Worm (Caenorhabditis elegans) whole organism, L4 larva: ENCODE data around the gene twk-49.

Experiments used
- F10B5.3 ChIP-seq: sonication (generic microtip); optimal IDR thresholded peaks from 2 replicates; lab custom pipeline; 2016; ENCODE audit warnings: mild to moderate bottlenecking, missing genetic modification characterization, missing compliant biosample characterization
- F26F4.8 ChIP-seq: fragments of 200-800 bp; sonication (Bioruptor generic); conservative IDR thresholded peaks from 2 replicates; pipeline ENCODE4 v1.3.6; 2022; ENCODE audit warnings: missing genetic modification characterization, missing compliant biosample characterization
- R02D3.7 ChIP-seq: fragments of 150-350 bp; sonication (generic microtip); optimal IDR thresholded peaks from 3 replicates; lab custom pipeline; 2014; ENCODE audit warnings: missing biosample characterization, missing genetic modification characterization
- T20F7.1 ChIP-seq: fragments of 200-800 bp; sonication (Bioruptor generic); optimal IDR thresholded peaks from 2 replicates; lab custom pipeline; 2018; ENCODE audit warnings: mild to moderate bottlenecking, missing genetic modification characterization, missing compliant biosample characterization
- T26A8.4 ChIP-seq: fragments of 200-800 bp; sonication (Bioruptor generic); IDR thresholded peaks from 2 replicates; pipeline ENCODE4 v1.3.6; 2022; ENCODE audit warnings: missing genetic modification characterization, missing compliant biosample characterization
- Y105C5A.15 ChIP-seq: fragments of 200-800 bp; sonication (Bioruptor generic); IDR thresholded peaks from 2 replicates; pipeline ENCODE4 v1.3.6; 2022; ENCODE audit warnings: missing genetic modification characterization, missing compliant biosample characterization
- ceh-32 ChIP-seq: sonication (generic microtip); optimal IDR thresholded peaks from 2 replicates; lab custom pipeline; 2016; ENCODE audit warnings: mild to moderate bottlenecking, missing genetic modification characterization, missing compliant biosample characterization; ENCODE audit not compliant: poor library complexity
- ces-1 ChIP-seq: fragments of 150-350 bp; sonication (generic microtip); optimal IDR thresholded peaks from 4 replicates; lab custom pipeline; 2014; ENCODE audit warnings: missing biosample characterization, missing genetic modification reagents, missing genetic modification characterization
- dpl-1 ChIP-seq: fragments of 150-350 bp; optimal IDR thresholded peaks from 2 replicates; lab custom pipeline; 2014; ENCODE audit warnings: missing biosample characterization, missing genetic modification reagents, missing genetic modification characterization
- dve-1 ChIP-seq: sonication (generic microtip); optimal IDR thresholded peaks from 2 replicates; lab custom pipeline; 2017; ENCODE audit warnings: antibody characterized with exemption, mild to moderate bottlenecking, missing genetic modification characterization, missing compliant biosample characterization; ENCODE audit not compliant: insufficient read depth
- fos-1 ChIP-seq: fragments of 150-350 bp; optimal IDR thresholded peaks from 2 replicates; lab custom pipeline; 2014; ENCODE audit warnings: missing biosample characterization, missing genetic modification characterization
- hif-1 ChIP-seq, 2 experiments: sonication (generic microtip); optimal IDR thresholded peaks; 2 replicates each; lab custom pipeline; 2016 to 2017; ENCODE audit warnings: missing compliant biosample characterization in 2 of 2, missing genetic modification characterization in 2 of 2, missing genetic modification reagents in 2 of 2, missing genotype in 2 of 2, mild to moderate bottlenecking in 1 of 2
- hlh-30 ChIP-seq: sonication (generic microtip); optimal IDR thresholded peaks from 2 replicates; lab custom pipeline; 2017; ENCODE audit warnings: antibody characterized with exemption, mild to moderate bottlenecking, missing genetic modification characterization, missing compliant biosample characterization; ENCODE audit not compliant: insufficient read depth
- lin-1 ChIP-seq: fragments of 200-800 bp; sonication (Bioruptor generic); IDR thresholded peaks from 2 replicates; pipeline ENCODE4 v1.3.6; 2022; ENCODE audit warnings: missing genetic modification reagents, missing genetic modification characterization, missing compliant biosample characterization
- lin-29 ChIP-seq: fragments of 200-800 bp; sonication (Bioruptor generic); IDR thresholded peaks from 2 replicates; pipeline ENCODE4 v1.3.6; 2022; ENCODE audit warnings: missing genetic modification reagents, missing genetic modification characterization, missing compliant biosample characterization
- lin-38 ChIP-seq: fragments of 200-800 bp; sonication (Bioruptor generic); IDR thresholded peaks from 2 replicates; pipeline ENCODE4 v1.3.6; 2022; ENCODE audit warnings: missing genetic modification reagents, missing genetic modification characterization, missing compliant biosample characterization
- lsy-2 ChIP-seq, 2 experiments: fragments of 150-350 bp in 1 of 2; sonication (generic microtip) in 1 of 2; optimal IDR thresholded peaks; 2 replicates each; lab custom pipeline; 2014 to 2017; ENCODE audit warnings: missing biosample characterization in 2 of 2, missing genetic modification characterization in 2 of 2
- mdl-1 ChIP-seq, 2 experiments: fragments of 150-350 bp in 1 of 2; sonication (generic microtip) in 1 of 2; optimal IDR thresholded peaks; 2 replicates each; lab custom pipeline; 2014 to 2017; ENCODE audit warnings: missing biosample characterization in 2 of 2, missing genetic modification characterization in 2 of 2
- nhr-11 ChIP-seq: fragments of 150-350 bp; optimal IDR thresholded peaks from 2 replicates; lab custom pipeline; 2014; ENCODE audit warnings: missing biosample characterization, missing genetic modification characterization
- nhr-237 ChIP-seq: sonication (generic microtip); optimal IDR thresholded peaks from 2 replicates; lab custom pipeline; 2017; ENCODE audit warnings: missing biosample characterization, missing genetic modification characterization
- nhr-28 ChIP-seq: fragments of 150-350 bp; optimal IDR thresholded peaks from 2 replicates; lab custom pipeline; 2014; ENCODE audit warnings: missing biosample characterization, missing genetic modification characterization
- nhr-6 ChIP-seq: fragments of 150-350 bp; optimal IDR thresholded peaks from 2 replicates; lab custom pipeline; 2014; ENCODE audit warnings: missing biosample characterization, missing genetic modification characterization
- pha-4 ChIP-seq, 2 experiments: fragments of 150-350 bp in 1 of 2; fragments of 200-800 bp in 1 of 2; sonication (Bioruptor generic) in 1 of 2; IDR thresholded peaks in 1 of 2; optimal IDR thresholded peaks in 1 of 2; 2 replicates each; pipeline versions ENCODE4 v1.3.6 to Lab custom; 2014 to 2022; ENCODE audit warnings: missing genetic modification characterization in 2 of 2, missing genetic modification reagents in 2 of 2, missing biosample characterization in 1 of 2, missing compliant biosample characterization in 1 of 2
- rbr-2 ChIP-seq: sonication (generic microtip); optimal IDR thresholded peaks from 2 replicates; lab custom pipeline; 2016; ENCODE audit warnings: missing genotype, missing genetic modification characterization, missing compliant biosample characterization
- saeg-2 ChIP-seq: fragments of 200-800 bp; sonication (Bioruptor generic); IDR thresholded peaks from 2 replicates; pipeline ENCODE4 v1.3.6; 2022; ENCODE audit warnings: missing genetic modification reagents, missing genetic modification characterization, missing compliant biosample characterization
- snpc-4 ChIP-seq: fragments of 150-350 bp; optimal IDR thresholded peaks from 2 replicates; lab custom pipeline; 2014; ENCODE audit warnings: missing biosample characterization, missing genetic modification characterization
- unc-62 ChIP-seq, 3 experiments: fragments of 150-350 bp in 1 of 3; sonication (generic microtip); optimal IDR thresholded peaks in 2 of 3; peaks in 1 of 3; 1 replicate in 1 of 3; 2 replicates in 2 of 3; lab custom pipeline; 2014 to 2017; ENCODE audit warnings: missing biosample characterization in 3 of 3, missing genetic modification characterization in 3 of 3, missing genetic modification reagents in 3 of 3, missing genotype in 1 of 3
- vab-7 ChIP-seq: fragments of 200-800 bp; sonication (Bioruptor generic); IDR thresholded peaks from 2 replicates; pipeline ENCODE4 v1.3.6; 2022; ENCODE audit warnings: missing genetic modification reagents, missing genetic modification characterization, missing compliant biosample characterization
- zfp-2 ChIP-seq: sonication (generic microtip); optimal IDR thresholded peaks from 2 replicates; lab custom pipeline; 2016; ENCODE audit warnings: mild to moderate bottlenecking, missing genetic modification characterization, missing compliant biosample characterization
- zfp-3 ChIP-seq: fragments of 200-800 bp; sonication (Bioruptor generic); conservative IDR thresholded peaks from 2 replicates; pipeline ENCODE4 v1.3.6; 2022; ENCODE audit warnings: missing genetic modification reagents, missing genetic modification characterization, missing compliant biosample characterization

The twk-49 gene

DNA sequence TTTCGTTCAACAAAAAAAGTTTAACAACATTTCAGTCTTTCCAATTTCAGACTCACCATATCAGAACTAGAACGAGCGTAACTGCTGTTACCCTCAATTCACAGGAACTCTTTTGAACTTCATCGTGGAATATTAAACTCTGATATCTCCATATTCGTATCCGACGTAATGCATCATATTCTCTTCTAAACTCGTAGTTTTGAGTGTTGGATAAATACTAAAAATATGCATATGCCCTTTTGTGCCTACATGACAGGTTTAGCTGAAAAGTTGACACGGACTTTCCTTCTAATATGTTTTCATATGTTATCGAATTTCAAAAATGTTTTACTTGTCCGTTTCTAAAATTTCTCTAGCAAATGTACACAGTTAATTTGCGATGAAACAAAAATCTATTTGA, at the start of gene twk-49:
TSS of gene twk-49 (minus strand) at position 101 of the 400 bp plus-strand sequence.
- no peak for TF ChIP-seq lsy-2 (tag; optimal IDR thresholded peaks at IDR 0.05; lab: Kevin White, UChicago)
- no peak for TF ChIP-seq T26A8.4 (GFP tag; lab: Robert Waterston, UW)
- TF ChIP-seq hif-1 (tag; optimal IDR thresholded peaks at IDR 0.05; lab: Kevin White, UChicago): no peak
- TF ChIP-seq unc-62 (GFP tag; optimal IDR thresholded peaks at IDR 0.05 in 1 of 2; lab: Kevin White, UChicago): peak in 1 of 2 experiments; percentile 36
- no peak for TF ChIP-seq unc-62 (tag; optimal IDR thresholded peaks at IDR 0.05; lab: Kevin White, UChicago)
- no peak for TF ChIP-seq vab-7
- TF ChIP-seq F10B5.3: no peak
- no peak for TF ChIP-seq nhr-237
- TF ChIP-seq pha-4 (GFP tag; IDR thresholded peaks at IDR 0.05; lab: Robert Waterston, UW): no peak
- TF ChIP-seq pha-4 (tag; optimal IDR thresholded peaks at IDR 0.05; lab: Kevin White, UChicago): no peak
- no peak for TF ChIP-seq nhr-28 (tag; lab: Kevin White, UChicago)
- TF ChIP-seq, all 104 proteins: peak for 1

DNA sequence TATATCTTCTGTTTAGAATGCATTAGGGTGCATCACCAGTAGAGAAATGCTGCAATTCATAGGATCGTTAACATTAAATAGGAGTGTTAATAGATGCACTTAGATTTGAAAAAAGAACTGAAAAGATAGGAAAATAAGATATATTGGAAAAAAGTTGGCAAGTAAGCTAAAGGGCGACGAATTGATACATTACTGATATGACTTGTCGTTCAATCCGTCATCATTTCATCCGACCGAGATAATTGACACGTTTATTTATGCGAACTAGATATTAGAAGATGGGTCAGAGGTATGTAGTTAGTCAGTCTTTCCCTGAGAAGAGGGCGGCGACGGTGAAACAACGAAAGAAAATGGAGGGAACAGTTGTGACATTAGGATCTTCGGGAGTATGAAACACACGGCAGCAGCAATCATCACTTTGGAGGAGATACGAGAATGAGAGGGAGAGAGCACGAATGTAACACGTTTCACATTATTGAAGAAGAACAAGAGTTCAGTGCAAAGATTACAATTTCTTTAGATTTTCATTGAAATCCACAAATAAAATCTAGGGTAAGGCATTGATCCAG, 46.0 kb upstream of the twk-49 start, which contains the start of gene lron-15:
TSS of gene lron-15 (minus strand) at position 51 of the 569 bp plus-strand sequence.
- no peak for TF ChIP-seq fos-1 (tag; lab: Kevin White, UChicago)
- TF ChIP-seq ceh-32 (tag; lab: Kevin White, UChicago): no peak
- TF ChIP-seq unc-62 (GFP tag; optimal IDR thresholded peaks at IDR 0.05 in 1 of 2; lab: Kevin White, UChicago): no peak
- no peak for TF ChIP-seq unc-62 (tag; optimal IDR thresholded peaks at IDR 0.05; lab: Kevin White, UChicago)
- no peak for TF ChIP-seq lin-29 (GFP tag; lab: Robert Waterston, UW)
- no peak for TF ChIP-seq lin-1 (GFP tag; lab: Robert Waterston, UW)
- no peak for TF ChIP-seq dve-1

DNA sequence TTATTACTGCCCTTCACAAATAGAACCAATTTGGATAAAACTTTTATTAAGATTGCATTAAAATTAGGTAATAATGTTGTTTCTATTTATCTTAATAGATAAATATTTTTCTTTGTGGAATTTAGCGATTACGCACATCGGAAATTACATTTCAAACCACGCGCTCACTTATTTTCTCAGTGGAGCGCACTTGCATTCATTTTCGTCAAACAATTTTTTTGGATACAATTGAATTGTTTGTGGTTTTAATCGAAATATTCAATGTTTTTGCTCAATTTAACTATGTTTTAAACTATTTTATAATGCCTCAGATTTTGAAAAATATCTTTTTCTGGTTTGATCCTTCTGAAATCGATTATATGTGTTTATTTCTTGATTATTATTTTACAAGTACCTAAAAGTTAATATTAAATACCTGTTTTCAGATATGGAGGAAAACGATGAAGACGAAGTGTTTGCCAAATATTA, 37.0 kb upstream of the twk-49 start, which contains the start of gene utp-20:
TSS of gene utp-20 (plus strand) at position 418 of the 468 bp plus-strand sequence.
- TF ChIP-seq mdl-1 (tag; optimal IDR thresholded peaks at IDR 0.05; lab: Kevin White, UChicago): peak; percentile 32 to 62
- TF ChIP-seq hlh-30 (tag; lab: Kevin White, UChicago): peak; percentile 83
- no peak for TF ChIP-seq saeg-2 (GFP tag; lab: Robert Waterston, UW)
- no peak for TF ChIP-seq R02D3.7
- TF ChIP-seq rbr-2 (tag; lab: Kevin White, UChicago): peak; percentile 42
- peak; percentile 46 for TF ChIP-seq T20F7.1 (GFP tag; lab: Kevin White, UChicago)
- TF ChIP-seq nhr-11 (tag; lab: Kevin White, UChicago): peak; percentile 7
- TF ChIP-seq ces-1: peak; percentile 62
- peak; percentile 95 for TF ChIP-seq lin-38 (GFP tag; lab: Robert Waterston, UW)
- no peak for TF ChIP-seq snpc-4 (tag; lab: Kevin White, UChicago)
- peak; percentile 13 for TF ChIP-seq nhr-6 (tag; lab: Kevin White, UChicago)
- TF ChIP-seq pha-4 (GFP tag; IDR thresholded peaks at IDR 0.05; lab: Robert Waterston, UW): no peak
- TF ChIP-seq pha-4 (tag; optimal IDR thresholded peaks at IDR 0.05; lab: Kevin White, UChicago): peak; percentile 16
- TF ChIP-seq F26F4.8 (GFP tag; lab: Robert Waterston, UW): no peak
- peak; percentile 88 for TF ChIP-seq dpl-1 (GFP tag; lab: Kevin White, UChicago)

DNA sequence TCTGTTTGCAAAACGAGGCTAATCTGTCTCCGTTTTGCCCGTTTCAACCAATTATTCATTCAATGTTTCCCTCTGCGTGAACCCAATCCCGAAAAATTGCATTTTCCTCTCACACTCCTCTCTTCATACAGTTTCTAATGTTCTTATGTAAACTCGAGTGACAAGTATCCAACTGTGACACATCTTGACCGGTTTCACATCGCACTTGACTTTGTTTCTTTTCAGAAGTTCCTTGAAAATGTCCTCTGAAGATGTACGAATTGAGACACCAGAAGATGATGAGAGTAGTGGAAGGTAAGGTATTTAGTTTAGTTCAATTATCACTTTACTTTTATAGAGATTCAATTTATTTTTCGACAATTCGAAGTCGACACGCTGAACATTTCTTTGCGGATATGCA, 33.0 kb upstream of the twk-49 start, which contains the start of gene abcx-1:
TSS of gene abcx-1 (plus strand) at position 224 of the 400 bp plus-strand sequence.
- TF ChIP-seq unc-62 (GFP tag; optimal IDR thresholded peaks at IDR 0.05 in 1 of 2; lab: Kevin White, UChicago) (peak in 1 of 2 experiments; percentile 91), unc-62 (tag; optimal IDR thresholded peaks at IDR 0.05; lab: Kevin White, UChicago) (no peak), rbr-2 (tag; lab: Kevin White, UChicago) (no peak), zfp-2 (no peak), zfp-3 (GFP tag; lab: Robert Waterston, UW) (no peak), Y105C5A.15 (GFP tag; lab: Robert Waterston, UW) (no peak)
